Fruit fly (Drosophila melanogaster) whole organism, embryonic: ENCODE results near the gene CG2444.

ENCODE experiments used
- Atf6 ChIP-seq: fragments of 200-800 bp; sonication (Bioruptor generic); IDR thresholded peaks from 2 replicates; pipeline ENCODE4 v1.3.6; 2022; ENCODE audit warnings: missing biosample characterization, missing genetic modification characterization
- CG10274 ChIP-seq: fragments of 200-800 bp; sonication (Bioruptor generic); optimal IDR thresholded peaks from 3 replicates; lab custom pipeline; 2017; ENCODE audit warnings: missing biosample characterization, mild to moderate bottlenecking, missing genetic modification characterization
- CG11093 ChIP-seq: fragments of 200-800 bp; sonication (Bioruptor generic); IDR thresholded peaks from 3 replicates; pipeline ENCODE4 v1.3.6; 2022; ENCODE audit warnings: missing biosample characterization, missing genetic modification characterization
- CG11504 ChIP-seq: fragments of 200-800 bp; sonication (Bioruptor generic); optimal IDR thresholded peaks from 3 replicates; lab custom pipeline; 2019; ENCODE audit warnings: missing biosample characterization, mild to moderate bottlenecking, missing genetic modification characterization, moderate library complexity
- CG12744 ChIP-seq: fragments of 200-800 bp; sonication (Bioruptor generic); optimal IDR thresholded peaks from 2 replicates; lab custom pipeline; 2016; ENCODE audit warnings: missing biosample characterization, missing genetic modification characterization
- CG14667 ChIP-seq: fragments of 200-800 bp; sonication (Bioruptor generic); IDR thresholded peaks from 2 replicates; pipeline ENCODE4 v1.3.6; 2022; ENCODE audit warnings: missing biosample characterization, missing genetic modification characterization
- CG15696 ChIP-seq: fragments of 200-800 bp; sonication (Bioruptor generic); optimal IDR thresholded peaks from 2 replicates; lab custom pipeline; 2019; ENCODE audit warnings: missing biosample characterization, mild to moderate bottlenecking, missing genetic modification characterization, moderate library complexity
- CG30403 ChIP-seq: fragments of 200-800 bp; sonication (Bioruptor generic); optimal IDR thresholded peaks from 3 replicates; lab custom pipeline; 2016; ENCODE audit warnings: missing biosample characterization, missing genetic modification characterization
- CG4328 ChIP-seq: fragments of 200-800 bp; sonication (Bioruptor generic); optimal IDR thresholded peaks from 3 replicates; lab custom pipeline; 2017; ENCODE audit warnings: missing biosample characterization, missing genetic modification reagents, missing genetic modification characterization
- CG43689 ChIP-seq: fragments of 200-800 bp; sonication (Bioruptor generic); IDR thresholded peaks from 2 replicates; pipeline ENCODE4 v1.3.6; 2022; ENCODE audit warnings: missing biosample characterization, missing genetic modification characterization
- CG8281 ChIP-seq: fragments of 200-800 bp; sonication (Bioruptor generic); optimal IDR thresholded peaks from 2 replicates; lab custom pipeline; 2018; ENCODE audit warnings: missing biosample characterization, mild to moderate bottlenecking, missing genetic modification characterization, moderate library complexity
- CG8924 ChIP-seq: fragments of 200-800 bp; optimal IDR thresholded peaks from 3 replicates; lab custom pipeline; 2019; ENCODE audit warnings: missing biosample characterization, mild to moderate bottlenecking, missing genetic modification characterization, moderate library complexity
- CG9609 ChIP-seq: fragments of 200-800 bp; sonication (Bioruptor generic); optimal IDR thresholded peaks from 3 replicates; lab custom pipeline; 2016; ENCODE audit warnings: missing biosample characterization, missing genetic modification characterization
- D19A ChIP-seq: fragments of 200-800 bp; optimal IDR thresholded peaks from 3 replicates; lab custom pipeline; 2019; ENCODE audit warnings: missing biosample characterization, mild to moderate bottlenecking, missing genetic modification characterization, moderate library complexity
- Deaf1 ChIP-seq: fragments of 200-800 bp; optimal IDR thresholded peaks from 3 replicates; lab custom pipeline; 2019; ENCODE audit warnings: missing biosample characterization, mild to moderate bottlenecking, missing genetic modification characterization, moderate library complexity
- Dref ChIP-seq: fragments of 200-800 bp; sonication (Bioruptor generic); IDR thresholded peaks from 2 replicates; pipeline ENCODE4 v1.3.6; 2022; ENCODE audit warnings: missing biosample characterization, missing genetic modification characterization
- E2f2 ChIP-seq: fragments of 200-800 bp; sonication (Bioruptor generic); IDR thresholded peaks from 2 replicates; pipeline ENCODE4 v1.3.6; 2022; ENCODE audit warnings: missing biosample characterization, missing genetic modification characterization
- Gsc ChIP-seq: fragments of 200-800 bp; sonication (Bioruptor generic); IDR thresholded peaks from 2 replicates; pipeline ENCODE4 v1.3.6; 2022; ENCODE audit warnings: missing biosample characterization, missing genetic modification characterization
- HLH54F ChIP-seq: fragments of 200-800 bp; sonication (Bioruptor generic); optimal IDR thresholded peaks from 3 replicates; lab custom pipeline; 2016; ENCODE audit warnings: missing biosample characterization, missing genetic modification characterization
- HmgZ ChIP-seq: fragments of 200-800 bp; sonication (Bioruptor generic); optimal IDR thresholded peaks from 2 replicates; lab custom pipeline; 2018; ENCODE audit warnings: missing biosample characterization, mild to moderate bottlenecking, missing genetic modification characterization
- MBD-R2 ChIP-seq: fragments of 200-800 bp; sonication (Bioruptor generic); IDR thresholded peaks from 2 replicates; pipeline ENCODE4 v1.3.6; 2022; ENCODE audit warnings: missing biosample characterization, missing genetic modification characterization
- Med ChIP-seq: fragments of 200-800 bp; sonication (Bioruptor generic); peaks from one replicate; lab custom pipeline; 2016; ENCODE audit warnings: missing biosample characterization, missing genetic modification characterization, mild to moderate bottlenecking, inconsistent platforms, moderate library complexity
- NK7.1 ChIP-seq: fragments of 200-800 bp; sonication (Bioruptor generic); optimal IDR thresholded peaks from 3 replicates; lab custom pipeline; 2016; ENCODE audit warnings: missing biosample characterization, missing genetic modification characterization
- Sox102F ChIP-seq: fragments of 200-800 bp; sonication (Bioruptor generic); optimal IDR thresholded peaks from 2 replicates; lab custom pipeline; 2018; ENCODE audit warnings: missing biosample characterization, mild to moderate bottlenecking, missing genetic modification characterization, moderate library complexity
- Trl ChIP-seq, 3 experiments: fragments of >200 bp in 2 of 3; fragments of 200-800 bp in 1 of 3; sonication (Bioruptor generic) in 1 of 3; optimal IDR thresholded peaks; 2 replicates in 1 of 3; 3 replicates in 2 of 3; lab custom pipeline; 2016 to 2017; ENCODE audit warnings: missing biosample characterization in 1 of 3, missing genetic modification characterization in 1 of 3
- bbx ChIP-seq: fragments of 200-800 bp; sonication (Bioruptor generic); IDR thresholded peaks from 2 replicates; pipeline ENCODE4 v1.3.6; 2022; ENCODE audit warnings: missing biosample characterization, missing genetic modification characterization; ENCODE audit not compliant: partially characterized antibody
- cg ChIP-seq: fragments of 200-800 bp; sonication (Bioruptor generic); optimal IDR thresholded peaks from 3 replicates; lab custom pipeline; 2019; ENCODE audit warnings: missing biosample characterization, mild to moderate bottlenecking, missing genetic modification characterization, moderate library complexity
- ci ChIP-seq: fragments of 200-800 bp; sonication (Bioruptor generic); IDR thresholded peaks from 3 replicates; pipeline ENCODE4 v1.3.6; 2022; ENCODE audit warnings: missing biosample characterization, missing genetic modification characterization
- crol ChIP-seq: fragments of 200-800 bp; sonication (Bioruptor generic); IDR thresholded peaks from 2 replicates; pipeline ENCODE4 v1.3.6; 2022; ENCODE audit warnings: missing biosample characterization, missing genetic modification characterization
- dmrt11E ChIP-seq: fragments of 200-800 bp; sonication (Bioruptor generic); optimal IDR thresholded peaks from 3 replicates; lab custom pipeline; 2018; ENCODE audit warnings: missing biosample characterization, mild to moderate bottlenecking, missing genetic modification characterization, moderate library complexity
- fd96Cb ChIP-seq: fragments of 200-800 bp; sonication (Bioruptor generic); optimal IDR thresholded peaks from 2 replicates; lab custom pipeline; 2018; ENCODE audit warnings: missing biosample characterization, mild to moderate bottlenecking, missing genetic modification characterization, moderate library complexity
- grau ChIP-seq: fragments of 200-800 bp; optimal IDR thresholded peaks from 3 replicates; lab custom pipeline; 2019; ENCODE audit warnings: missing biosample characterization, mild to moderate bottlenecking, missing genetic modification characterization, moderate library complexity
- gsb-n ChIP-seq: fragments of 200-800 bp; sonication (Bioruptor generic); optimal IDR thresholded peaks from 3 replicates; lab custom pipeline; 2018; ENCODE audit warnings: missing biosample characterization, mild to moderate bottlenecking, missing genetic modification characterization
- klu ChIP-seq: fragments of 200-800 bp; sonication (Bioruptor generic); IDR thresholded peaks from 2 replicates; pipeline ENCODE4 v1.3.6; 2022; ENCODE audit warnings: missing biosample characterization, missing genetic modification characterization
- nom ChIP-seq: fragments of 200-800 bp; sonication (Bioruptor generic); optimal IDR thresholded peaks from 2 replicates; lab custom pipeline; 2017; ENCODE audit warnings: missing biosample characterization, missing genetic modification characterization, mild to moderate bottlenecking, moderate library complexity, missing genetic modification reagents
- onecut ChIP-seq: fragments of 200-800 bp; sonication (Bioruptor generic); IDR thresholded peaks from 2 replicates; pipeline ENCODE4 v1.3.6; 2022; ENCODE audit warnings: missing biosample characterization, missing genetic modification characterization
- phol ChIP-seq: fragments of 200-800 bp; sonication (Bioruptor generic); optimal IDR thresholded peaks from 3 replicates; lab custom pipeline; 2018; ENCODE audit warnings: missing biosample characterization, mild to moderate bottlenecking, missing genetic modification characterization, moderate library complexity
- pros ChIP-seq: fragments of 200-800 bp; sonication (Bioruptor generic); optimal IDR thresholded peaks from 3 replicates; lab custom pipeline; 2019; ENCODE audit warnings: missing biosample characterization, mild to moderate bottlenecking, missing genetic modification characterization, moderate library complexity
- pum ChIP-seq: fragments of 200-800 bp; sonication (Bioruptor generic); optimal IDR thresholded peaks from 2 replicates; lab custom pipeline; 2016; ENCODE audit warnings: missing biosample characterization, missing genetic modification characterization
- row ChIP-seq: fragments of 200-800 bp; sonication (Bioruptor generic); IDR thresholded peaks from 3 replicates; pipeline ENCODE4 v1.3.6; 2022; ENCODE audit warnings: missing biosample characterization, missing genetic modification characterization
- sc ChIP-seq, 3 experiments: fragments of >200 bp in 2 of 3; fragments of 200-800 bp in 1 of 3; sonication (Bioruptor generic) in 1 of 3; optimal IDR thresholded peaks; 2 replicates in 2 of 3; 3 replicates in 1 of 3; lab custom pipeline; 2017; ENCODE audit warnings: mild to moderate bottlenecking in 1 of 3, missing biosample characterization in 1 of 3, missing genetic modification characterization in 1 of 3, missing genetic modification reagents in 1 of 3
- sens ChIP-seq: fragments of 200-800 bp; sonication (Bioruptor generic); peaks from one replicate; lab custom pipeline; 2016; ENCODE audit warnings: missing biosample characterization, missing genetic modification characterization
- sqz ChIP-seq: fragments of 200-800 bp; sonication (Bioruptor generic); optimal IDR thresholded peaks from 3 replicates; lab custom pipeline; 2018; ENCODE audit warnings: missing biosample characterization, mild to moderate bottlenecking, missing genetic modification characterization
- vvl ChIP-seq: fragments of 200-800 bp; sonication (Bioruptor generic); IDR thresholded peaks from 2 replicates; pipeline ENCODE4 v1.3.6; 2022; ENCODE audit warnings: missing biosample characterization, missing genetic modification characterization
- wek ChIP-seq: fragments of 200-800 bp; sonication (Bioruptor generic); optimal IDR thresholded peaks from 3 replicates; lab custom pipeline; 2018; ENCODE audit warnings: missing biosample characterization, mild to moderate bottlenecking, missing genetic modification characterization, moderate library complexity
- zfh2 ChIP-seq: fragments of 200-800 bp; sonication (Bioruptor generic); optimal IDR thresholded peaks from 2 replicates; lab custom pipeline; 2016; ENCODE audit warnings: missing biosample characterization, missing genetic modification characterization

CG2444 gene

DNA sequence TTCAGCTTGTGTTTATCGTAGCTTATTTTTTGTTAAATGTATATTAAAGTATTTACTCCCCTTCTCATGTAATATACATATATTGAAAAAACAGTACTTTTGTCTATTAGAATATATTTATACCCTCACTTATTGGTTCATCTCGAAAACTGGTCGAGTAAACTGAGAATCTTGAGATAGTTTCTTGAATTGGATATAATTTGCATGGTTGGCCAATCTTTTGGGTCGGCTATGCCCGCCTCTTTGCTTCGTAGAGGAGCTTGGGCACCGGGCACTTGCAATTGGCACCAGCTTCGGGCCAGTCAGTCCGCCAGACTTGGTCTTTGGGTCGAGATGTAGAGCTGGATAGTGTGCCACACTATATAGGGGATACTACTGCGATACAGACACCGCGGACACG lies 24.7 kb downstream of the CG2444 start:
- TF ChIP-seq CG11093 (GFP tag; lab: Robert Waterston, UW): no peak
- TF ChIP-seq CG10274 (GFP tag; lab: Kevin White, UChicago): peak; percentile 76
- TF ChIP-seq row (GFP tag; lab: Robert Waterston, UW): 0 out of 3 replicates have a peak, but pooled peaks have one; percentile 10
- peak; percentile 35 for TF ChIP-seq D19A (tag; lab: Kevin White, UChicago)

- no peak for TF ChIP-seq row (GFP tag; lab: Robert Waterston, UW)
- TF ChIP-seq HLH54F (GFP tag; lab: Kevin White, UChicago): no peak
- no peak for TF ChIP-seq E2f2 (GFP tag; lab: Robert Waterston, UW)
- TF ChIP-seq CG4328 (GFP tag; lab: Kevin White, UChicago): no peak
- TF ChIP-seq sc (optimal IDR thresholded peaks at IDR 0.05; lab: Kevin White, UChicago): no peak
- TF ChIP-seq sc (GFP tag; optimal IDR thresholded peaks at IDR 0.05; lab: Kevin White, UChicago): no peak
- TF ChIP-seq dmrt11E: no peak
- TF ChIP-seq CG9609 (GFP tag; lab: Kevin White, UChicago): no peak
- no peak for TF ChIP-seq grau (tag; lab: Kevin White, UChicago)
- TF ChIP-seq crol: no peak
- TF ChIP-seq wek (GFP tag; lab: Kevin White, UChicago): no peak
- no peak for TF ChIP-seq fd96Cb (tag; lab: Kevin White, UChicago)
- no peak for TF ChIP-seq HmgZ
- peak; percentile 25 for TF ChIP-seq nom (GFP tag; lab: Kevin White, UChicago)
- no peak for TF ChIP-seq Atf6 (GFP tag; lab: Robert Waterston, UW)
- no peak for TF ChIP-seq sens
- TF ChIP-seq CG11504: no peak
- peak; percentile 98 for TF ChIP-seq onecut (GFP tag; lab: Robert Waterston, UW)
- TF ChIP-seq CG8924 (tag; lab: Kevin White, UChicago): peak; percentile 21
- peak; percentile 0 for TF ChIP-seq pros (GFP tag; lab: Kevin White, UChicago)
- TF ChIP-seq CG43689 (GFP tag; lab: Robert Waterston, UW): no peak
- TF ChIP-seq pum (GFP tag; lab: Kevin White, UChicago): no peak
- peak in 1 of 2 experiments; percentile 13 for TF ChIP-seq Trl (optimal IDR thresholded peaks at IDR 0.05; lab: Kevin White, UChicago)
- no peak for TF ChIP-seq Trl (GFP tag; optimal IDR thresholded peaks at IDR 0.05; lab: Kevin White, UChicago)
- no peak for TF ChIP-seq phol (tag; lab: Kevin White, UChicago)
- 0 out of 2 replicates have a peak, but pooled peaks have one; percentile 22 for TF ChIP-seq Dref (GFP tag; lab: Robert Waterston, UW)
- TF ChIP-seq MBD-R2 (GFP tag; lab: Robert Waterston, UW): peak; percentile 26; the same call in 1 of the 2 replicates
- no peak for TF ChIP-seq CG15696 (tag; lab: Kevin White, UChicago)
- no peak for TF ChIP-seq Gsc (GFP tag; lab: Robert Waterston, UW)
- no peak for TF ChIP-seq CG8281
- TF ChIP-seq zfh2 (GFP tag; lab: Kevin White, UChicago): no peak
- TF ChIP-seq vvl (GFP tag; lab: Robert Waterston, UW): peak; percentile 8; the same call in 1 of the 2 replicates
- TF ChIP-seq cg (GFP tag; lab: Kevin White, UChicago): peak; percentile 83
- TF ChIP-seq bbx (GFP tag; lab: Robert Waterston, UW): 0 out of 2 replicates have a peak, but pooled peaks have one; percentile 16
- TF ChIP-seq sqz (GFP tag; lab: Kevin White, UChicago): no peak
- TF ChIP-seq gsb-n (tag; lab: Kevin White, UChicago): no peak
- no peak for TF ChIP-seq CG14667
- TF ChIP-seq Med (GFP tag; lab: Kevin White, UChicago): peak; percentile 44
- no peak for TF ChIP-seq CG12744 (GFP tag; lab: Kevin White, UChicago)
- peak; percentile 7; the same call in 1 of the 3 replicates for TF ChIP-seq ci
- TF ChIP-seq CG30403 (GFP tag; lab: Kevin White, UChicago): no peak
- TF ChIP-seq NK7.1 (GFP tag; lab: Kevin White, UChicago): no peak
- peak; percentile 67 for TF ChIP-seq Deaf1 (tag; lab: Kevin White, UChicago)
- TF ChIP-seq klu (GFP tag; lab: Robert Waterston, UW): no peak
- no peak for TF ChIP-seq Sox102F (GFP tag; lab: Kevin White, UChicago)
Observed at dm6 chrX:11679461-11679860, 25.6 kb downstream of the CG2444 start.
